Fruit fly (Drosophila melanogaster): Measurements from ENCODE around the gene CG14207.
A peak's percentile ranks its signal among the peaks of the same experiment; 100 is the strongest.

The CG14207 gene

dm6 chrX:19597684-19598363, 7.2 kb upstream of the CG14207 start, which contains the start of gene RpS10b (continued):
- TF ChIP-seq CG4318 (GFP tag; optimal IDR thresholded peaks at IDR 0.05) (no peak), Gug (GFP tag; IDR thresholded peaks at IDR 0.05) (no peak), spab (GFP tag; optimal IDR thresholded peaks at IDR 0.05) (peak; percentile 63), lz (GFP tag; optimal IDR thresholded peaks at IDR 0.05) (peak; percentile 84), CG9139 (GFP tag; optimal IDR thresholded peaks at IDR 0.05) (peak; percentile 89), Eip78C (GFP tag) (peak; percentile 94), Hr39 (GFP tag; optimal IDR thresholded peaks at IDR 0.05) (peak; percentile 77), CG6276 (GFP tag; optimal IDR thresholded peaks at IDR 0.05) (peak; percentile 39), CG3032 (tag; optimal IDR thresholded peaks at IDR 0.05) (peak; percentile 47), OdsH (GFP tag; optimal IDR thresholded peaks at IDR 0.05) (peak; percentile 76), dac (GFP tag; optimal IDR thresholded peaks at IDR 0.05) (no peak), acj6 (GFP tag; optimal IDR thresholded peaks at IDR 0.05) (peak; percentile 79), pdm3 (GFP tag; optimal IDR thresholded peaks at IDR 0.05) (peak; percentile 83), CG11902 (GFP tag; optimal IDR thresholded peaks at IDR 0.05) (peak; percentile 57), CG6163 (GFP tag; IDR thresholded peaks at IDR 0.05) (peak; percentile 89), CG34406 (GFP tag; optimal IDR thresholded peaks at IDR 0.05) (peak; percentile 87), CG1621 (tag; optimal IDR thresholded peaks at IDR 0.05) (peak; percentile 73), cyc (GFP tag; optimal IDR thresholded peaks at IDR 0.05) (peak; percentile 84), CG10669 (GFP tag; optimal IDR thresholded peaks at IDR 0.05) (peak; percentile 81), Eip75B (GFP tag; optimal IDR thresholded peaks at IDR 0.05) (peak; percentile 75)

dm6 chrX:19598503-19598902, 6.5 kb upstream of the CG14207 start:
- TF ChIP-seq CG11294 (GFP tag; IDR thresholded peaks at IDR 0.05) (no peak), CG3919 (GFP tag; optimal IDR thresholded peaks at IDR 0.05) (no peak), dsx (GFP tag; optimal IDR thresholded peaks at IDR 0.05; ENCODE audit: poor library complexity, severe bottlenecking) (no peak), Sox15 (GFP tag; optimal IDR thresholded peaks at IDR 0.05) (no peak), CG32006 (GFP tag; optimal IDR thresholded peaks at IDR 0.05) (no peak), CG4318 (GFP tag; optimal IDR thresholded peaks at IDR 0.05) (no peak), Eip93F (GFP tag; optimal IDR thresholded peaks at IDR 0.05) (no peak), spab (GFP tag; optimal IDR thresholded peaks at IDR 0.05) (no peak), Ets96B (tag; optimal IDR thresholded peaks at IDR 0.05) (no peak), Lpt (GFP tag; optimal IDR thresholded peaks at IDR 0.05) (no peak)

dm6 chrX:19601644-19602043, 3.4 kb upstream of the CG14207 start, which contains the start of gene CG14220:
CG14220 (minus strand) TSS chrX:19601851.
- TF ChIP-seq svp (GFP tag) (peak; percentile 22), ss (GFP tag; optimal IDR thresholded peaks at IDR 0.05) (no peak), eg (GFP tag; IDR thresholded peaks at IDR 0.05) (no peak), fkh (GFP tag; optimal IDR thresholded peaks at IDR 0.05) (peak; percentile 2), CG1621 (tag; optimal IDR thresholded peaks at IDR 0.05) (no peak), Gug (GFP tag; IDR thresholded peaks at IDR 0.05) (no peak), CG3032 (tag; optimal IDR thresholded peaks at IDR 0.05) (peak; percentile 12)

- TF ChIP-seq CG6792 (GFP tag; optimal IDR thresholded peaks at IDR 0.05) (no peak), CG1621 (tag; optimal IDR thresholded peaks at IDR 0.05) (no peak), achi (GFP tag; optimal IDR thresholded peaks at IDR 0.05) (no peak), CG15336 (GFP tag; IDR thresholded peaks at IDR 0.05) (no peak), eg (GFP tag; IDR thresholded peaks at IDR 0.05) (no peak), fkh (GFP tag; optimal IDR thresholded peaks at IDR 0.05) (peak; percentile 9)
Measured at dm6 chrX:19602483-19602882, 2.5 kb upstream of the CG14207 start.
